Worm (Caenorhabditis elegans): ENCODE results near the gene F09G8.10.

F09G8.10 gene

ce11 chrIII:8254938-8255337 is 17.0 kb downstream of the F09G8.10 start, which contains the start of gene F09G8.5:
Gene F09G8.5, plus strand, starts transcription at chrIII:8254975.
- TF ChIP-seq ceh-28 (tag; optimal IDR thresholded peaks at IDR 0.05) = no peak
- no peak for TF ChIP-seq nhr-43 (tag; optimal IDR thresholded peaks at IDR 0.05; ENCODE audit: poor library complexity, severe bottlenecking)
- no peak for TF ChIP-seq mdl-1 (tag; optimal IDR thresholded peaks at IDR 0.05)
- no peak for TF ChIP-seq eor-1 (tag; optimal IDR thresholded peaks at IDR 0.05)
- no peak for TF ChIP-seq nhr-237 (tag; optimal IDR thresholded peaks at IDR 0.05)
- no peak for TF ChIP-seq nhr-23 (tag; optimal IDR thresholded peaks at IDR 0.05)
- TF ChIP-seq lin-39 (tag; optimal IDR thresholded peaks at IDR 0.05) = peak; percentile 53
- no peak for TF ChIP-seq hmg-11 (tag; optimal IDR thresholded peaks at IDR 0.05)
- TF ChIP-seq skn-1 (tag; optimal IDR thresholded peaks at IDR 0.05) = no peak

ce11 chrIII:8250007-8250683 is 21.8 kb downstream of the F09G8.10 start, which contains the start of gene knl-1:
Gene knl-1, plus strand, starts transcription at chrIII:8250632.
- no peak for TF ChIP-seq elt-3 (tag; optimal IDR thresholded peaks at IDR 0.05)
- TF ChIP-seq nhr-25 (tag; optimal IDR thresholded peaks at IDR 0.05) = peak; percentile 28
- TF ChIP-seq hmg-11 (tag; optimal IDR thresholded peaks at IDR 0.05) = no peak
- TF ChIP-seq fkh-2 (tag; optimal IDR thresholded peaks at IDR 0.05) = no peak
- TF ChIP-seq nhr-67 (tag; optimal IDR thresholded peaks at IDR 0.05) = no peak
- no peak for TF ChIP-seq nhr-76 (tag; optimal IDR thresholded peaks at IDR 0.05)
- TF ChIP-seq nhr-77 (tag; optimal IDR thresholded peaks at IDR 0.05) = no peak
- TF ChIP-seq ceh-16 (tag; optimal IDR thresholded peaks at IDR 0.05) = no peak
- no peak for TF ChIP-seq lsy-12 (tag; optimal IDR thresholded peaks at IDR 0.05)
- TF ChIP-seq egl-27 (tag; optimal IDR thresholded peaks at IDR 0.05) = no peak
- peak; percentile 51 for TF ChIP-seq nhr-23 (tag; optimal IDR thresholded peaks at IDR 0.05)
- TF ChIP-seq jun-1 (tag; optimal IDR thresholded peaks at IDR 0.05) = peak; percentile 6
- TF ChIP-seq R02D3.7 (tag; optimal IDR thresholded peaks at IDR 0.05) = peak; percentile 9
- TF ChIP-seq nhr-237 (tag; optimal IDR thresholded peaks at IDR 0.05) = no peak
- no peak for TF ChIP-seq ztf-4 (tag; optimal IDR thresholded peaks at IDR 0.05)
- TF ChIP-seq fkh-10 (GFP tag; optimal IDR thresholded peaks at IDR 0.05) = no peak
- TF ChIP-seq nhr-11 (tag; optimal IDR thresholded peaks at IDR 0.05) = no peak
- TF ChIP-seq ceh-82 (tag; optimal IDR thresholded peaks at IDR 0.05) = no peak
- no peak for TF ChIP-seq ztf-11 (tag; optimal IDR thresholded peaks at IDR 0.05)
- no peak for TF ChIP-seq tbx-2 (tag; optimal IDR thresholded peaks at IDR 0.05)
- TF ChIP-seq lin-15B (tag; optimal IDR thresholded peaks at IDR 0.05) = peak; percentile 69
- no peak for TF ChIP-seq daf-12 (tag; optimal IDR thresholded peaks at IDR 0.05)
- peak; percentile 44 for TF ChIP-seq lin-39 (tag; optimal IDR thresholded peaks at IDR 0.05)
- no peak for TF ChIP-seq elt-1 (tag; optimal IDR thresholded peaks at IDR 0.05)
- TF ChIP-seq egl-5 (tag; optimal IDR thresholded peaks at IDR 0.05) = no peak
- TF ChIP-seq snpc-4 (tag; optimal IDR thresholded peaks at IDR 0.05) = no peak
- TF ChIP-seq ceh-28 (tag; optimal IDR thresholded peaks at IDR 0.05) = no peak
- no peak for TF ChIP-seq fos-1 (tag; optimal IDR thresholded peaks at IDR 0.05)
- peak; percentile 28 for TF ChIP-seq elt-2 (tag; optimal IDR thresholded peaks at IDR 0.05)
- TF ChIP-seq nhr-43 (tag; optimal IDR thresholded peaks at IDR 0.05; ENCODE audit: poor library complexity, severe bottlenecking) = no peak
- no peak for TF ChIP-seq eor-1 (tag; optimal IDR thresholded peaks at IDR 0.05)
- peak; percentile 94 for TF ChIP-seq pha-4 (tag; optimal IDR thresholded peaks at IDR 0.05)
- no peak for TF ChIP-seq nhr-28 (tag; optimal IDR thresholded peaks at IDR 0.05)
- TF ChIP-seq sea-2 (GFP tag; optimal IDR thresholded peaks at IDR 0.05) = no peak
- TF ChIP-seq ZK546.5 (tag; optimal IDR thresholded peaks at IDR 0.05) = no peak
- peak; percentile 5 for TF ChIP-seq pqm-1 (tag; optimal IDR thresholded peaks at IDR 0.05)
- TF ChIP-seq nfya-1 (tag; optimal IDR thresholded peaks at IDR 0.05; ENCODE audit: insufficient read depth) = peak; percentile 52
- no peak for TF ChIP-seq unc-62 (GFP tag; optimal IDR thresholded peaks at IDR 0.05)

- TF ChIP-seq sea-2 (GFP tag; optimal IDR thresholded peaks at IDR 0.05) (no peak), nhr-76 (tag; optimal IDR thresholded peaks at IDR 0.05) (no peak)
Measured at ce11 chrIII:8249381-8249780, 22.6 kb downstream of the F09G8.10 start, which contains the start of the genes C02F5.10 and C02F5.2. Gene C02F5.10, minus strand, starts transcription at chrIII:8249481. Gene C02F5.2, plus strand, starts transcription at chrIII:8249619.
